Fruit fly (Drosophila melanogaster) whole organism: ENCODE data around the gene CG44013.

Experiments used
- Dll ChIP-seq: fragments of >200 bp; optimal IDR thresholded peaks from 2 replicates; lab custom pipeline; 2017
- EcR ChIP-seq, 2 experiments: fragments of >200 bp; optimal IDR thresholded peaks; 2 replicates each; lab custom pipeline; 2017; ENCODE audit warnings: missing biosample characterization in 2 of 2, missing genetic modification characterization in 2 of 2, missing genetic modification reagents in 2 of 2
- pan ChIP-seq: fragments of >200 bp; optimal IDR thresholded peaks from 2 replicates; lab custom pipeline; 2017
- usp ChIP-seq: fragments of >200 bp; optimal IDR thresholded peaks from 2 replicates; lab custom pipeline; 2017; ENCODE audit warnings: missing biosample characterization, missing genetic modification characterization, mixed read lengths

- TF ChIP-seq pan (lab: Kevin White, UChicago): no peak
- no peak for TF ChIP-seq Dll (lab: Kevin White, UChicago)
- no peak for TF ChIP-seq EcR (GFP tag; optimal IDR thresholded peaks at IDR 0.05; lab: Kevin White, UChicago)
- TF ChIP-seq usp (GFP tag; lab: Kevin White, UChicago): no peak
Observed at dm6 chr3R:15554733-15555132, 45.0 kb upstream of the CG44013 start.
